Fruit fly (Drosophila melanogaster): ENCODE data around the gene CG5250.
A peak's percentile ranks its signal among the peaks of the same experiment; 100 is the strongest.

CG5250 gene

dm6 chr3R:19226137-19226873, 2.8 kb downstream of the CG5250 start, which contains the start of gene vib (continued):
- TF ChIP-seq CG10462 (GFP tag; optimal IDR thresholded peaks at IDR 0.05), result no peak
- TF ChIP-seq CG30403 (GFP tag; optimal IDR thresholded peaks at IDR 0.05), result peak; percentile 51
- no peak for TF ChIP-seq CG10274 (GFP tag; optimal IDR thresholded peaks at IDR 0.05)
- TF ChIP-seq CG4730 (GFP tag; IDR thresholded peaks at IDR 0.05), result peak; percentile 39; the same call in 1 of the 2 replicates
- TF ChIP-seq bowl (GFP tag; IDR thresholded peaks at IDR 0.05), result no peak
- TF ChIP-seq Doc2 (GFP tag; IDR thresholded peaks at IDR 0.05), result no peak
- peak; percentile 32; the same call in 1 of the 3 replicates for TF ChIP-seq tgo (GFP tag; IDR thresholded peaks at IDR 0.05)
- peak; percentile 29 for TF ChIP-seq dmrt11E (tag; optimal IDR thresholded peaks at IDR 0.05)
- no peak for TF ChIP-seq Asciz (GFP tag; optimal IDR thresholded peaks at IDR 0.05)
- peak; percentile 29; the same call in 1 of the 2 replicates for TF ChIP-seq stc (GFP tag; IDR thresholded peaks at IDR 0.05)
- peak; percentile 2 for TF ChIP-seq Spps (tag; optimal IDR thresholded peaks at IDR 0.05)
- TF ChIP-seq CG4424 (GFP tag; optimal IDR thresholded peaks at IDR 0.05), result peak; percentile 55
- peak; percentile 60 for TF ChIP-seq CG1603 (tag; optimal IDR thresholded peaks at IDR 0.05)
- no peak for TF ChIP-seq CG5180 (GFP tag; optimal IDR thresholded peaks at IDR 0.05)
- no peak for TF ChIP-seq Jarid2 (GFP tag; optimal IDR thresholded peaks at IDR 0.05)
- peak; percentile 82 for TF ChIP-seq ci (GFP tag; IDR thresholded peaks at IDR 0.05)
- no peak for TF ChIP-seq Gsc (GFP tag; IDR thresholded peaks at IDR 0.05)
- TF ChIP-seq Ets97D (GFP tag; optimal IDR thresholded peaks at IDR 0.05), result peak; percentile 58
- peak; percentile 65 for TF ChIP-seq CG6272 (GFP tag; IDR thresholded peaks at IDR 0.05)
- TF ChIP-seq CG12769 (tag; optimal IDR thresholded peaks at IDR 0.05), result no peak
- peak; percentile 89 for TF ChIP-seq CG34224 (GFP tag; IDR thresholded peaks at IDR 0.05; ENCODE audit: partially characterized antibody)
- peak; percentile 59 for TF ChIP-seq CG3847 (GFP tag; IDR thresholded peaks at IDR 0.05)
- TF ChIP-seq Atf3 (GFP tag; optimal IDR thresholded peaks at IDR 0.05), result no peak
- no peak for TF ChIP-seq CG7786 (GFP tag; optimal IDR thresholded peaks at IDR 0.05)
- no peak for TF ChIP-seq Dip2 (GFP tag; IDR thresholded peaks at IDR 0.05)
- TF ChIP-seq Eip74EF (GFP tag; optimal IDR thresholded peaks at IDR 0.05), result no peak
- TF ChIP-seq crol (GFP tag; IDR thresholded peaks at IDR 0.05), result no peak
- peak; percentile 32 for TF ChIP-seq CG10543 (GFP tag; optimal IDR thresholded peaks at IDR 0.05)
- no peak for TF ChIP-seq croc (GFP tag; conservative IDR thresholded peaks at IDR 0.05)
- TF ChIP-seq CG11456 (GFP tag; IDR thresholded peaks at IDR 0.05), result peak; percentile 50; the same call in 1 of the 3 replicates
- TF ChIP-seq CoRest (tag; optimal IDR thresholded peaks at IDR 0.05), result peak; percentile 69
- TF ChIP-seq nerfin-2 (GFP tag; IDR thresholded peaks at IDR 0.05; ENCODE audit: partially characterized antibody), result peak; percentile 93
- no peak for TF ChIP-seq CG12219 (GFP tag; optimal IDR thresholded peaks at IDR 0.05)
- peak; percentile 61 for TF ChIP-seq CG6765 (GFP tag; optimal IDR thresholded peaks at IDR 0.05)
- TF ChIP-seq D19B (GFP tag; optimal IDR thresholded peaks at IDR 0.05), result no peak
- TF ChIP-seq TFAM (GFP tag; optimal IDR thresholded peaks at IDR 0.05), result no peak
- 0 out of 2 replicates have a peak, but pooled peaks have one; percentile 4 for TF ChIP-seq wdn (GFP tag; IDR thresholded peaks at IDR 0.05)
- TF ChIP-seq CG2116 (GFP tag; optimal IDR thresholded peaks at IDR 0.05), result peak; percentile 76
- peak; percentile 77 for TF ChIP-seq Rfx (GFP tag; IDR thresholded peaks at IDR 0.05)
- TF ChIP-seq Nf-YB (GFP tag; optimal IDR thresholded peaks at IDR 0.05), result peak; percentile 10
- no peak for TF ChIP-seq sc (optimal IDR thresholded peaks at IDR 0.05)
- TF ChIP-seq sc (GFP tag; optimal IDR thresholded peaks at IDR 0.05), result no peak
- TF ChIP-seq CG7963 (GFP tag; IDR thresholded peaks at IDR 0.05; ENCODE audit: partially characterized antibody), result peak; percentile 96
- TF ChIP-seq Med (GFP tag), result peak; percentile 91
- TF ChIP-seq Aef1 (GFP tag; IDR thresholded peaks at IDR 0.05), result no peak
- TF ChIP-seq Bdp1 (GFP tag; optimal IDR thresholded peaks at IDR 0.05), result no peak
- TF ChIP-seq CG14441 (GFP tag; IDR thresholded peaks at IDR 0.05), result peak; percentile 54; the same call in 1 of the 2 replicates
- no peak for TF ChIP-seq fd64A (GFP tag; optimal IDR thresholded peaks at IDR 0.05)
- TF ChIP-seq gcm (GFP tag; optimal IDR thresholded peaks at IDR 0.05), result peak; percentile 52
